Fruit fly (Drosophila melanogaster): ENCODE data around the gene CG13930.

The CG13930 gene

DNA sequence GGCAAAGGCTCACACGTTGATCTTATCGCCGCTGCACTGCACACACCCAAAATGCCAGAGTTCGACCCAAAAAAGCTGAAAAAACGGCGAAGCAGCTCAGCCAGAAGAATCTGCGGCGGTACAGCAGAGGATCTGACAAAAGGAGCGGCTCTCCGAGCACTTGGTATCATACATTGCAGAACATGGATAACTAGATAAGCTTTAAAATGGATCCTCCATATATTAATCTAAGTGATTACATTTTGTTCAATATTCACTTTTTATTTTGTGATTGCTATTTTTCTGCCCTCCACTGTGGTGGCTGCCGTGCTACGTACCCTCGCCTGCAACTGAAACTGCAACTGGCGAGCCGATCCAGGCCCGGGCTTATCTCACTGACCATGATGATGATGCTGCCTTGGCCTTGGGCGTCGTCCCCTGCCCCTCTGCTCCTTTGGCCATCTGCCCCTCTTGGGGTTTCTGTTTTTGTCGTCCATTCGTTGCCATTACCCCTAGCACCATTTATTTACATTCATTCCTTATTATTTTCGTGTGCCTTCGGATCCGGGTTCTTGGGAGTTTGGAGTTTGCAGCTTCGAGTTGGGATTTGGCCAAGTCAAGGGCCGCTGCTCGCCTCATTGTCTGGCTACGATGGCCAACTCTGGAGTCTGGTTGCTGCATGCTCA is 19.7 kb upstream of the CG13930 start:
- TF ChIP-seq tj (GFP tag; optimal IDR thresholded peaks at IDR 0.05) = no peak

dm6 chr3L:1690727-1691413 is 18.3 kb upstream of the CG13930 start:
- TF ChIP-seq Crg-1 (GFP tag; optimal IDR thresholded peaks at IDR 0.05) (no peak), CG11617 (GFP tag; optimal IDR thresholded peaks at IDR 0.05) (no peak), CG14711 (tag; optimal IDR thresholded peaks at IDR 0.05) (no peak), Hr96 (GFP tag; optimal IDR thresholded peaks at IDR 0.05) (no peak)

DNA sequence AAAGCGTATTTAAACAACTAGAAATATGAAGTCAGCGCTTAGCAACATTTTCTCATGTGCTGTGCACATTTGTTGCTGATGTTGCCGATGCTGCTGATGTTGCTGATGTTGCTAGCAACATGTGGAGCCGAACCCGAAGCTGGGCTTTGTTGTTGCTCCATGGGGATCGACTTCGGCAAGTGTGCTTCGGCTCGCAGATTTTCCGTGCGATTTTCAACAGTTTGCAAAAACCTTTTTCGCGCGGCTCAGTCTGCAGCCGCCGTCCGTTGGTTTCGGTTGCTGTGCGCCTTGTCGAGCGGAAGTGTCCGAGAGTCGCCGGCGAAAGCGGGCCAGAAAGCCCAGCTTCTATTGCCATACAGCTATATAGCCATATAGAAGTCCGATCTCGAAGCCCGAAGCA is 16.0 kb upstream of the CG13930 start:
- TF ChIP-seq CG12768 (GFP tag; optimal IDR thresholded peaks at IDR 0.05) (no peak), tj (GFP tag; optimal IDR thresholded peaks at IDR 0.05) (peak; percentile 40), pad (GFP tag; optimal IDR thresholded peaks at IDR 0.05) (no peak), Mnt (GFP tag; optimal IDR thresholded peaks at IDR 0.05) (no peak), cic (GFP tag; optimal IDR thresholded peaks at IDR 0.05) (no peak)

- TF ChIP-seq cic (GFP tag; optimal IDR thresholded peaks at IDR 0.05) (no peak), Crg-1 (GFP tag; optimal IDR thresholded peaks at IDR 0.05) (no peak), Clk (GFP tag; optimal IDR thresholded peaks at IDR 0.05) (no peak), CG5204 (GFP tag; optimal IDR thresholded peaks at IDR 0.05) (no peak), CG7101 (tag; optimal IDR thresholded peaks at IDR 0.05) (no peak), ovo (GFP tag; optimal IDR thresholded peaks at IDR 0.05) (no peak), pad (GFP tag; optimal IDR thresholded peaks at IDR 0.05) (no peak), CG11617 (GFP tag; optimal IDR thresholded peaks at IDR 0.05) (no peak), CG33017 (tag; optimal IDR thresholded peaks at IDR 0.05) (no peak), tj (GFP tag; optimal IDR thresholded peaks at IDR 0.05) (no peak), CG1620 (GFP tag; optimal IDR thresholded peaks at IDR 0.05) (no peak), CG12768 (GFP tag; optimal IDR thresholded peaks at IDR 0.05) (no peak), CG14711 (tag; optimal IDR thresholded peaks at IDR 0.05) (no peak)
Observed at dm6 chr3L:1688161-1688560, 15.6 kb upstream of the CG13930 start.

DNA sequence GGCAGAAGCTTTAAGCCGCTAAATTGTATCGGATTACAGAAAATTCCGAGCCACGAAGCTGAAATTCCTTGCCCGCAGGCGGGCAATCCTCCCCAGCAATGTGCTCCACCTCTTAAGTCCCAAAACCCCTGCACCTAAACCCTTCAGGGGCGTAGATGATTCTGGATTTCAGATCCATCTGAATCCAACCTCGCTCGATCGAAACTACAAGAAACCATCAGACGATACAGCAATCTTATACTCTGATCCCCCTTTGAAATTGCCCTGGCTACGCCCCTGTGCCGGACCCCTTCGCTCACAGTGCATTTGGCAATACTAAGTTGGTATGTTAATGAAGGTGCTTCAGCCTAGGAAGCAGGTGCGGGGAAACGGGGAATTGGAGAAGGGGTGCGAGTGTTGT is 10.6 kb upstream of the CG13930 start:
- TF ChIP-seq CG5204 (GFP tag; optimal IDR thresholded peaks at IDR 0.05) (no peak), CG14711 (tag; optimal IDR thresholded peaks at IDR 0.05) (no peak), kay (GFP tag; ENCODE audit: borderline replicate concordance) (no peak), bab1 (GFP tag; optimal IDR thresholded peaks at IDR 0.05) (no peak), CG12768 (GFP tag; optimal IDR thresholded peaks at IDR 0.05) (no peak), toe (GFP tag; optimal IDR thresholded peaks at IDR 0.05) (no peak), CG7101 (tag; optimal IDR thresholded peaks at IDR 0.05) (no peak), tj (GFP tag; optimal IDR thresholded peaks at IDR 0.05) (no peak), cnc (optimal IDR thresholded peaks at IDR 0.05) (no peak), Crg-1 (GFP tag; optimal IDR thresholded peaks at IDR 0.05) (no peak), pad (GFP tag; optimal IDR thresholded peaks at IDR 0.05) (no peak), Clk (GFP tag; optimal IDR thresholded peaks at IDR 0.05) (no peak), CG11617 (GFP tag; optimal IDR thresholded peaks at IDR 0.05) (no peak)

DNA sequence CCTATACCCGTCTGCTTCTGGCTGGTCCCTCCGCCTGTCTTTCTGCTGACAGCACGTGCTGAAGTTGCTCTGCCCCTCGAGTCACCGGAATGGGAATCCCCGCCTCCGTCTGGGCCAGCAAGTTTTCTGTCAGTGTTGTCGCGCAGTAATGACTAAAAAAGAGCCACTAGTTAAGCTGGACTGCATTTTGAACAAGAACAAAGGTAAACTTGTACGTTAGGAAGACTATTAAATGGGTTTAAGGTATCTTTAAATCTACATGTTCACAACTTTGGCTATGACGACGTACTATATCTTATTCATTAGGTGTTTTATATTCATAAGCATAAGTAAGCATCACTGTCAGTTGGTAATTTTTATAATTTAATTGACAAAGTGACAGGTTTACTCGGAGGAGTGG is 6.9 kb upstream of the CG13930 start:
- TF ChIP-seq cic (GFP tag; optimal IDR thresholded peaks at IDR 0.05) = no peak
- TF ChIP-seq kay (GFP tag; ENCODE audit: borderline replicate concordance) = no peak
- no peak for TF ChIP-seq Mnt (GFP tag; optimal IDR thresholded peaks at IDR 0.05)
- TF ChIP-seq pad (GFP tag; optimal IDR thresholded peaks at IDR 0.05) = no peak
- no peak for TF ChIP-seq CG1620 (GFP tag; optimal IDR thresholded peaks at IDR 0.05)
- no peak for TF ChIP-seq CG12768 (GFP tag; optimal IDR thresholded peaks at IDR 0.05)
- no peak for TF ChIP-seq CG7101 (tag; optimal IDR thresholded peaks at IDR 0.05)
- TF ChIP-seq tj (GFP tag; optimal IDR thresholded peaks at IDR 0.05) = no peak
- TF ChIP-seq CG33017 (tag; optimal IDR thresholded peaks at IDR 0.05) = no peak
- TF ChIP-seq Crg-1 (GFP tag; optimal IDR thresholded peaks at IDR 0.05) = no peak
- no peak for TF ChIP-seq CG14711 (tag; optimal IDR thresholded peaks at IDR 0.05)
- no peak for TF ChIP-seq CG11617 (GFP tag; optimal IDR thresholded peaks at IDR 0.05)
- no peak for TF ChIP-seq CG7045 (GFP tag; optimal IDR thresholded peaks at IDR 0.05)
- no peak for TF ChIP-seq cnc (optimal IDR thresholded peaks at IDR 0.05)
- TF ChIP-seq Clk (GFP tag; optimal IDR thresholded peaks at IDR 0.05) = no peak
- TF ChIP-seq bab1 (GFP tag; optimal IDR thresholded peaks at IDR 0.05) = no peak
- TF ChIP-seq Hr96 (GFP tag; optimal IDR thresholded peaks at IDR 0.05) = no peak
- TF ChIP-seq toe (GFP tag; optimal IDR thresholded peaks at IDR 0.05) = no peak
- TF ChIP-seq ovo (GFP tag; optimal IDR thresholded peaks at IDR 0.05) = no peak

DNA sequence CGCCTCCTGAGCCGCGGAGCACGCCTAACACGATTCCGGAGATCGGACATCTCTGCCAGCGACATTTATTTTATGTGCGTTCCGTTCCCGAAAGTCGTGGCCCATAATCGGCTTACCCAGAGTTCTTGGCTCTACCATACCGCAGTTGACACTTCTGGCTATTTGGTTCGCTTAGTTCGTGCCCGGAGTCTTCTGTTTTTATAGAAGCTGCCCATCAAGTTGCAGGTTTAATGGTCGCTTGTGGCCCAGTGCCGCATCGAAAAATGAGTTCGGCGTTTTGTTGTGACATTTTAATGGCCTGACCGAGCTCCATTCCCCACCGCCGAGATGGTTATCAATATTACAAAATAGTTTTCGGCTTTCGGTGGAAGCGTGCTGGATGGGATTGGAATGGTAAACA is 3.7 kb upstream of the CG13930 start:
- no peak for TF ChIP-seq Crg-1 (GFP tag; optimal IDR thresholded peaks at IDR 0.05)
